Fruit fly (Drosophila melanogaster) whole organism, embryonic: Measurements from ENCODE around the gene CG31223.

Source experiments
- Ada2b ChIP-seq: fragments of 200-800 bp; sonication (Bioruptor generic); IDR thresholded peaks from 2 replicates; pipeline ENCODE4 v1.3.6; 2022; ENCODE audit warnings: missing biosample characterization, missing genetic modification characterization
- Atf3 ChIP-seq: fragments of 200-800 bp; sonication (Bioruptor generic); optimal IDR thresholded peaks from 3 replicates; lab custom pipeline; 2016; ENCODE audit warnings: missing biosample characterization, missing genetic modification characterization
- Atf6 ChIP-seq: fragments of 200-800 bp; sonication (Bioruptor generic); IDR thresholded peaks from 2 replicates; pipeline ENCODE4 v1.3.6; 2022; ENCODE audit warnings: missing biosample characterization, missing genetic modification characterization
- CG1024 ChIP-seq: fragments of 200-800 bp; sonication (Bioruptor generic); IDR thresholded peaks from 2 replicates; pipeline ENCODE4 v1.3.6; 2022; ENCODE audit warnings: missing biosample characterization, missing genetic modification characterization
- CG10366 ChIP-seq: fragments of 200-800 bp; sonication (Bioruptor generic); IDR thresholded peaks from 2 replicates; pipeline ENCODE4 v1.3.6; 2022; ENCODE audit warnings: missing biosample characterization, missing genetic modification characterization
- CG10431 ChIP-seq: fragments of 200-800 bp; sonication (Bioruptor generic); optimal IDR thresholded peaks from 3 replicates; lab custom pipeline; 2018; ENCODE audit warnings: missing biosample characterization, mild to moderate bottlenecking, missing genetic modification characterization
- CG13624 ChIP-seq: fragments of 200-800 bp; sonication (Bioruptor generic); optimal IDR thresholded peaks from 2 replicates; lab custom pipeline; 2016; ENCODE audit warnings: missing biosample characterization, missing genetic modification characterization
- CG14860 ChIP-seq: fragments of 200-800 bp; sonication (Bioruptor generic); IDR thresholded peaks from 3 replicates; pipeline ENCODE4 v1.3.6; 2022; ENCODE audit warnings: missing biosample characterization, missing genetic modification characterization; ENCODE audit not compliant: partially characterized antibody
- CG1647 ChIP-seq: fragments of 200-800 bp; sonication (Bioruptor generic); optimal IDR thresholded peaks from 3 replicates; lab custom pipeline; 2016; ENCODE audit warnings: missing biosample characterization, missing genetic modification characterization
- CG16815 ChIP-seq: fragments of 200-800 bp; sonication (Bioruptor generic); optimal IDR thresholded peaks from 3 replicates; lab custom pipeline; 2017; ENCODE audit warnings: missing biosample characterization, mild to moderate bottlenecking, missing genetic modification characterization
- CG2116 ChIP-seq: fragments of 200-800 bp; sonication (Bioruptor generic); optimal IDR thresholded peaks from 3 replicates; lab custom pipeline; 2018; ENCODE audit warnings: missing biosample characterization, mild to moderate bottlenecking, missing genetic modification characterization
- CG2120 ChIP-seq: fragments of 200-800 bp; sonication (Bioruptor generic); optimal IDR thresholded peaks from 3 replicates; lab custom pipeline; 2016; ENCODE audit warnings: missing biosample characterization, missing genetic modification characterization
- CG2875 ChIP-seq: fragments of 200-800 bp; sonication (Bioruptor generic); optimal IDR thresholded peaks from 2 replicates; lab custom pipeline; 2017; ENCODE audit warnings: missing biosample characterization, mild to moderate bottlenecking, missing genetic modification characterization, missing genetic modification reagents
- CG3407 ChIP-seq: fragments of 200-800 bp; sonication (Bioruptor generic); optimal IDR thresholded peaks from 2 replicates; lab custom pipeline; 2018; ENCODE audit warnings: missing biosample characterization, mild to moderate bottlenecking, missing genetic modification characterization
- CG3995 ChIP-seq: fragments of 200-800 bp; sonication (Bioruptor generic); optimal IDR thresholded peaks from 3 replicates; lab custom pipeline; 2016; ENCODE audit warnings: missing biosample characterization, missing genetic modification characterization
- CG4282 ChIP-seq: fragments of 200-800 bp; sonication (Bioruptor generic); optimal IDR thresholded peaks from 2 replicates; lab custom pipeline; 2016; ENCODE audit warnings: missing biosample characterization, missing genetic modification characterization
- CG4617 ChIP-seq: fragments of 200-800 bp; sonication (Bioruptor generic); optimal IDR thresholded peaks from 3 replicates; lab custom pipeline; 2016; ENCODE audit warnings: missing biosample characterization, missing genetic modification characterization, borderline replicate concordance
- CG4730 ChIP-seq: fragments of 200-800 bp; sonication (Bioruptor generic); IDR thresholded peaks from 2 replicates; pipeline ENCODE4 v1.3.6; 2022; ENCODE audit warnings: missing biosample characterization, missing genetic modification characterization
- CG9609 ChIP-seq: fragments of 200-800 bp; sonication (Bioruptor generic); optimal IDR thresholded peaks from 3 replicates; lab custom pipeline; 2016; ENCODE audit warnings: missing biosample characterization, missing genetic modification characterization
- D ChIP-seq, 2 experiments: fragments of 200-800 bp in 1 of 2; fragments of >200 bp in 1 of 2; sonication (Bioruptor generic) in 1 of 2; optimal IDR thresholded peaks; 2 replicates in 1 of 2; 3 replicates in 1 of 2; lab custom pipeline; 2017; ENCODE audit warnings: mild to moderate bottlenecking in 1 of 2, missing biosample characterization in 1 of 2, missing genetic modification characterization in 1 of 2, missing genetic modification reagents in 1 of 2
- D19A ChIP-seq: fragments of 200-800 bp; optimal IDR thresholded peaks from 3 replicates; lab custom pipeline; 2019; ENCODE audit warnings: missing biosample characterization, mild to moderate bottlenecking, missing genetic modification characterization, moderate library complexity
- Fer3 ChIP-seq: fragments of 200-800 bp; sonication (Bioruptor generic); optimal IDR thresholded peaks from 2 replicates; lab custom pipeline; 2018; ENCODE audit warnings: missing biosample characterization, mild to moderate bottlenecking, missing genetic modification characterization, moderate library complexity
- GATAe ChIP-seq: fragments of 200-800 bp; sonication (Bioruptor generic); conservative IDR thresholded peaks from 2 replicates; pipeline ENCODE4 v1.3.6; 2022; ENCODE audit warnings: missing biosample characterization, missing genetic modification characterization
- Gug ChIP-seq: fragments of 200-800 bp; sonication (Bioruptor generic); IDR thresholded peaks from 4 replicates; pipeline ENCODE4 v1.3.6; 2022; ENCODE audit warnings: missing biosample characterization, missing genetic modification characterization
- HLHmδ ChIP-seq: fragments of 200-800 bp; sonication (Bioruptor generic); optimal IDR thresholded peaks from 2 replicates; lab custom pipeline; 2018; ENCODE audit warnings: missing biosample characterization, mild to moderate bottlenecking, missing genetic modification characterization, moderate library complexity
- Hr3 ChIP-seq: fragments of 200-800 bp; sonication (Bioruptor generic); optimal IDR thresholded peaks from 3 replicates; lab custom pipeline; 2016; ENCODE audit warnings: missing biosample characterization, missing genetic modification characterization
- Lim3 ChIP-seq: fragments of 200-800 bp; sonication (Bioruptor generic); IDR thresholded peaks from 2 replicates; pipeline ENCODE4 v1.3.6; 2022; ENCODE audit warnings: missing biosample characterization, missing genetic modification characterization
- MBD-R2 ChIP-seq: fragments of 200-800 bp; sonication (Bioruptor generic); IDR thresholded peaks from 2 replicates; pipeline ENCODE4 v1.3.6; 2022; ENCODE audit warnings: missing biosample characterization, missing genetic modification characterization
- NK7.1 ChIP-seq: fragments of 200-800 bp; sonication (Bioruptor generic); optimal IDR thresholded peaks from 3 replicates; lab custom pipeline; 2016; ENCODE audit warnings: missing biosample characterization, missing genetic modification characterization
- Ravus ChIP-seq: fragments of 200-800 bp; sonication (Bioruptor generic); IDR thresholded peaks from 2 replicates; pipeline ENCODE4 v1.3.6; 2022; ENCODE audit warnings: missing biosample characterization, missing genetic modification characterization
- Sox100B ChIP-seq: fragments of 200-800 bp; sonication (Bioruptor generic); optimal IDR thresholded peaks from 3 replicates; lab custom pipeline; 2018; ENCODE audit warnings: missing biosample characterization, mild to moderate bottlenecking, missing genetic modification characterization
- Sry-β ChIP-seq: fragments of 200-800 bp; sonication (Bioruptor generic); optimal IDR thresholded peaks from 2 replicates; lab custom pipeline; 2018; ENCODE audit warnings: missing biosample characterization, mild to moderate bottlenecking, missing genetic modification characterization, moderate library complexity
- YL-1 ChIP-seq: fragments of 200-800 bp; sonication (Bioruptor generic); optimal IDR thresholded peaks from 3 replicates; lab custom pipeline; 2017; ENCODE audit warnings: missing biosample characterization, mild to moderate bottlenecking, missing genetic modification characterization
- ac ChIP-seq: fragments of 200-800 bp; sonication (Bioruptor generic); optimal IDR thresholded peaks from 3 replicates; lab custom pipeline; 2017; ENCODE audit warnings: missing biosample characterization, mild to moderate bottlenecking, missing genetic modification characterization
- amos ChIP-seq: fragments of 200-800 bp; sonication (Bioruptor generic); IDR thresholded peaks from 2 replicates; pipeline ENCODE4 v1.3.6; 2022; ENCODE audit warnings: missing biosample characterization, missing genetic modification characterization; ENCODE audit not compliant: partially characterized antibody
- bowl ChIP-seq: fragments of 200-800 bp; sonication (Bioruptor generic); IDR thresholded peaks from 2 replicates; pipeline ENCODE4 v1.3.6; 2022; ENCODE audit warnings: missing biosample characterization, missing genetic modification characterization
- corto ChIP-seq: fragments of 200-800 bp; sonication (Bioruptor generic); optimal IDR thresholded peaks from 2 replicates; lab custom pipeline; 2016; ENCODE audit warnings: missing biosample characterization, mild to moderate bottlenecking, missing genetic modification characterization, moderate library complexity
- dmrt11E ChIP-seq: fragments of 200-800 bp; sonication (Bioruptor generic); optimal IDR thresholded peaks from 3 replicates; lab custom pipeline; 2018; ENCODE audit warnings: missing biosample characterization, mild to moderate bottlenecking, missing genetic modification characterization, moderate library complexity
- dmrt99B ChIP-seq: fragments of 200-800 bp; sonication (Bioruptor generic); optimal IDR thresholded peaks from 2 replicates; lab custom pipeline; 2018; ENCODE audit warnings: missing biosample characterization, mild to moderate bottlenecking, missing genetic modification characterization, moderate library complexity
- exex ChIP-seq: fragments of 200-800 bp; sonication (Bioruptor generic); optimal IDR thresholded peaks from 4 replicates; lab custom pipeline; 2018; ENCODE audit warnings: missing biosample characterization, mild to moderate bottlenecking, missing genetic modification characterization, moderate library complexity
- grn ChIP-seq: fragments of 200-800 bp; sonication (Bioruptor generic); optimal IDR thresholded peaks from 3 replicates; lab custom pipeline; 2017; ENCODE audit warnings: missing biosample characterization, missing genetic modification characterization
- gsb ChIP-seq: fragments of 200-800 bp; sonication (Bioruptor generic); IDR thresholded peaks from 2 replicates; pipeline ENCODE4 v1.3.6; 2022; ENCODE audit warnings: missing biosample characterization, missing genetic modification characterization
- insv ChIP-seq, 2 experiments: fragments of 200-800 bp; sonication (Bioruptor generic); optimal IDR thresholded peaks; 3 replicates each; lab custom pipeline; 2016 to 2018; ENCODE audit warnings: missing biosample characterization in 2 of 2, missing genetic modification characterization in 2 of 2
- inv ChIP-seq: fragments of 200-800 bp; sonication (Bioruptor generic); IDR thresholded peaks from 2 replicates; pipeline ENCODE4 v1.3.6; 2022; ENCODE audit warnings: missing biosample characterization, missing genetic modification characterization; ENCODE audit not compliant: partially characterized antibody
- jing ChIP-seq: fragments of 200-800 bp; sonication (Bioruptor generic); optimal IDR thresholded peaks from 2 replicates; lab custom pipeline; 2018; ENCODE audit warnings: missing biosample characterization, mild to moderate bottlenecking, missing genetic modification characterization
- mirr ChIP-seq: fragments of 200-800 bp; sonication (Bioruptor generic); optimal IDR thresholded peaks from 3 replicates; lab custom pipeline; 2018; ENCODE audit warnings: missing biosample characterization, mild to moderate bottlenecking, missing genetic modification characterization
- oc ChIP-seq: fragments of 200-800 bp; sonication (Bioruptor generic); optimal IDR thresholded peaks from 2 replicates; lab custom pipeline; 2018; ENCODE audit warnings: missing biosample characterization, mild to moderate bottlenecking, missing genetic modification characterization, moderate library complexity
- sna ChIP-seq: fragments of 200-800 bp; sonication (Bioruptor generic); IDR thresholded peaks from 2 replicates; pipeline ENCODE4 v1.3.6; 2022; ENCODE audit warnings: missing biosample characterization, missing genetic modification characterization; ENCODE audit not compliant: partially characterized antibody
- sqz ChIP-seq: fragments of 200-800 bp; sonication (Bioruptor generic); optimal IDR thresholded peaks from 3 replicates; lab custom pipeline; 2018; ENCODE audit warnings: missing biosample characterization, mild to moderate bottlenecking, missing genetic modification characterization
- wor ChIP-seq: fragments of 200-800 bp; sonication (Bioruptor generic); IDR thresholded peaks from 2 replicates; pipeline ENCODE4 v1.3.6; 2022; ENCODE audit warnings: missing biosample characterization, missing genetic modification characterization
- zfh2 ChIP-seq: fragments of 200-800 bp; sonication (Bioruptor generic); optimal IDR thresholded peaks from 2 replicates; lab custom pipeline; 2016; ENCODE audit warnings: missing biosample characterization, missing genetic modification characterization

CG31223 gene

dm6 chr3R:20834770-20835183 lies 3.9 kb downstream of the CG31223 start (continued):
- no peak for TF ChIP-seq CG4282 (GFP tag; lab: Kevin White, UChicago)
- TF ChIP-seq insv (GFP tag; optimal IDR thresholded peaks at IDR 0.05; lab: Kevin White, UChicago), result no peak
- TF ChIP-seq CG16815 (GFP tag; lab: Kevin White, UChicago), result no peak
- no peak for TF ChIP-seq sna (GFP tag; lab: Robert Waterston, UW)
- no peak for TF ChIP-seq HLHmδ (GFP tag; lab: Kevin White, UChicago)
- no peak for TF ChIP-seq CG13624
- no peak for TF ChIP-seq grn
- TF ChIP-seq Gug, result no peak
- TF ChIP-seq CG14860, result no peak
- TF ChIP-seq oc, result peak; percentile 39
- peak; percentile 32 for TF ChIP-seq CG2120
- TF ChIP-seq CG3995, result no peak
- no peak for TF ChIP-seq bowl
- TF ChIP-seq D19A (tag; lab: Kevin White, UChicago), result no peak
- no peak for TF ChIP-seq D (optimal IDR thresholded peaks at IDR 0.05; lab: Kevin White, UChicago)
- TF ChIP-seq D (GFP tag; optimal IDR thresholded peaks at IDR 0.05; lab: Kevin White, UChicago), result no peak
- no peak for TF ChIP-seq YL-1
- no peak for TF ChIP-seq GATAe (GFP tag; lab: Robert Waterston, UW)
- no peak for TF ChIP-seq gsb (GFP tag; lab: Robert Waterston, UW)
- no peak for TF ChIP-seq MBD-R2 (GFP tag; lab: Robert Waterston, UW)
- TF ChIP-seq corto, result no peak
- peak; percentile 44 for TF ChIP-seq CG3407
- no peak for TF ChIP-seq Ravus (GFP tag; lab: Robert Waterston, UW)
- TF ChIP-seq CG1024, result no peak
- peak; percentile 68 for TF ChIP-seq CG2875 (GFP tag; lab: Kevin White, UChicago)
- no peak for TF ChIP-seq dmrt11E
- TF ChIP-seq NK7.1, result peak; percentile 29
- TF ChIP-seq Atf3, result no peak
- TF ChIP-seq jing, result no peak
- TF ChIP-seq CG9609 (GFP tag; lab: Kevin White, UChicago), result no peak
- no peak for TF ChIP-seq ac (GFP tag; lab: Kevin White, UChicago)
- no peak for TF ChIP-seq sqz (GFP tag; lab: Kevin White, UChicago)
- TF ChIP-seq Lim3 (GFP tag; lab: Robert Waterston, UW), result no peak
- TF ChIP-seq Fer3 (tag; lab: Kevin White, UChicago), result peak; percentile 58
- TF ChIP-seq Sox100B (GFP tag; lab: Kevin White, UChicago), result peak; percentile 46
- peak; percentile 52 for TF ChIP-seq Sry-β (GFP tag; lab: Kevin White, UChicago)
- TF ChIP-seq amos (GFP tag; lab: Robert Waterston, UW), result no peak
- TF ChIP-seq exex (tag; lab: Kevin White, UChicago), result peak; percentile 88
- peak; percentile 36 for TF ChIP-seq dmrt99B (tag; lab: Kevin White, UChicago)
- TF ChIP-seq CG10366, result no peak
- peak; percentile 31 for TF ChIP-seq CG10431 (GFP tag; lab: Kevin White, UChicago)
- TF ChIP-seq Hr3 (GFP tag; lab: Kevin White, UChicago), result no peak
- no peak for TF ChIP-seq CG1647
- TF ChIP-seq wor (GFP tag; lab: Robert Waterston, UW), result no peak
- no peak for TF ChIP-seq zfh2 (GFP tag; lab: Kevin White, UChicago)
- TF ChIP-seq CG4730 (GFP tag; lab: Robert Waterston, UW), result no peak
- no peak for TF ChIP-seq CG4617 (GFP tag; lab: Kevin White, UChicago)
- TF ChIP-seq CG2116, result peak; percentile 17
- TF ChIP-seq Ada2b (GFP tag; lab: Robert Waterston, UW), result no peak; the same call in 1 of the 2 replicates
- no peak for TF ChIP-seq inv (GFP tag; lab: Robert Waterston, UW)
- peak; percentile 81 for TF ChIP-seq mirr (GFP tag; lab: Kevin White, UChicago)
- TF ChIP-seq Atf6 (GFP tag; lab: Robert Waterston, UW), result peak; percentile 61
